Fruit fly (Drosophila melanogaster) whole organism: ENCODE measurements around the gene CG16790.

Experiments used
- EcR ChIP-seq, 2 experiments: fragments of >200 bp; optimal IDR thresholded peaks; 2 replicates each; lab custom pipeline; 2017; ENCODE audit warnings: missing biosample characterization in 2 of 2, missing genetic modification characterization in 2 of 2, missing genetic modification reagents in 2 of 2
- pan ChIP-seq: fragments of >200 bp; optimal IDR thresholded peaks from 2 replicates; lab custom pipeline; 2017

DNA sequence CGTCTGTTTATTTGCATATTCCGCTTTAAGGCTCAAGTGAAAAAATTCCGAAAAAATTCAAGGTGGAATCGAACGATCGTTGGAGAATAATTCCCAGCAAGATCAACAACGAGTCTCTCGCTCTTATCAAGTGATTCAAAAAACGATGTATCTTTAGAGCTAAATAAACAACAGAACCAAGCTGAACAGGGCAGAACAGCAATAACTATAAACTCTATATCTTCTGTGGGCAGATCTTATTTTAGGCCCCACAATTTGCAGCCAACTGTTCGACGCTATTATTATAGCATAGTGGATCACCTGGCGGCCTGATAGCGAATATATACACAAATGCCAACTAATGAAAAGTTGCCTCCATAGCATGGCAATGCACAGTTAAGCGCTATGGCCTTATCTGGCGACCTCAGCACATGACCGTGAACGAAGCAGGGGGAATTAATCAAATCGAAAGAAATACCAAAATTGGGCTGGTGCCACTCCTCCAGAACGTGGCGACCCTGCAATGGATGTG lies 40.6 kb downstream of the CG16790 start:
- TF ChIP-seq pan (lab: Kevin White, UChicago) = no peak
- no peak for TF ChIP-seq EcR (GFP tag; optimal IDR thresholded peaks at IDR 0.05; lab: Kevin White, UChicago)
